Fruit fly (Drosophila melanogaster) whole organism: ENCODE measurements around the gene CG10996.

Source experiments
- CG8478 ChIP-seq: fragments of >200 bp; optimal IDR thresholded peaks from 2 replicates; lab custom pipeline; 2018; ENCODE audit warnings: inconsistent platforms
- Dll ChIP-seq: fragments of >200 bp; optimal IDR thresholded peaks from 2 replicates; lab custom pipeline; 2017
- EcR ChIP-seq, 2 experiments: fragments of >200 bp; optimal IDR thresholded peaks; 2 replicates each; lab custom pipeline; 2017; ENCODE audit warnings: missing biosample characterization in 2 of 2, missing genetic modification characterization in 2 of 2, missing genetic modification reagents in 2 of 2
- pan ChIP-seq: fragments of >200 bp; optimal IDR thresholded peaks from 2 replicates; lab custom pipeline; 2017
- psq ChIP-seq: fragments of >200 bp; optimal IDR thresholded peaks from 2 replicates; lab custom pipeline; 2017
- usp ChIP-seq: fragments of >200 bp; optimal IDR thresholded peaks from 2 replicates; lab custom pipeline; 2017; ENCODE audit warnings: missing biosample characterization, missing genetic modification characterization, mixed read lengths

dm6 chrX:13811480-13811879 is 14.0 kb upstream of the CG10996 start, which contains the start of gene CG11095:
- TF ChIP-seq psq (no peak), usp (no peak), CG8478 (lab: Kevin White, UChicago) (no peak), pan (lab: Kevin White, UChicago) (no peak), Dll (lab: Kevin White, UChicago) (no peak), EcR (GFP tag; optimal IDR thresholded peaks at IDR 0.05; lab: Kevin White, UChicago) (no peak)
